Worm (Caenorhabditis elegans): ENCODE data around the gene F35C11.3.

- TF ChIP-seq nhr-237 (tag; optimal IDR thresholded peaks at IDR 0.05) (no peak), nhr-76 (tag; optimal IDR thresholded peaks at IDR 0.05) (no peak), ham-2 (GFP tag; optimal IDR thresholded peaks at IDR 0.05) (no peak), blmp-1 (tag; optimal IDR thresholded peaks at IDR 0.05) (no peak), snpc-4 (tag; optimal IDR thresholded peaks at IDR 0.05) (no peak), nhr-28 (tag; optimal IDR thresholded peaks at IDR 0.05) (no peak), lsy-2 (tag; optimal IDR thresholded peaks at IDR 0.05) (no peak), sptf-1 (tag; optimal IDR thresholded peaks at IDR 0.05) (no peak), unc-62 (GFP tag; optimal IDR thresholded peaks at IDR 0.05) (no peak), unc-39 (tag; optimal IDR thresholded peaks at IDR 0.05) (no peak), nhr-12 (tag; optimal IDR thresholded peaks at IDR 0.05) (no peak), elt-1 (tag; optimal IDR thresholded peaks at IDR 0.05; ENCODE audit: borderline replicate concordance, insufficient read depth) (no peak), ztf-11 (tag; optimal IDR thresholded peaks at IDR 0.05) (no peak), mep-1 (tag; optimal IDR thresholded peaks at IDR 0.05) (no peak)
These were observed 17.0 kb downstream of the F35C11.3 start for ce11 chrII:8263562-8263961.
